Worm (Caenorhabditis elegans): ENCODE measurements around the gene dhcr-7.

The dhcr-7 gene

DNA sequence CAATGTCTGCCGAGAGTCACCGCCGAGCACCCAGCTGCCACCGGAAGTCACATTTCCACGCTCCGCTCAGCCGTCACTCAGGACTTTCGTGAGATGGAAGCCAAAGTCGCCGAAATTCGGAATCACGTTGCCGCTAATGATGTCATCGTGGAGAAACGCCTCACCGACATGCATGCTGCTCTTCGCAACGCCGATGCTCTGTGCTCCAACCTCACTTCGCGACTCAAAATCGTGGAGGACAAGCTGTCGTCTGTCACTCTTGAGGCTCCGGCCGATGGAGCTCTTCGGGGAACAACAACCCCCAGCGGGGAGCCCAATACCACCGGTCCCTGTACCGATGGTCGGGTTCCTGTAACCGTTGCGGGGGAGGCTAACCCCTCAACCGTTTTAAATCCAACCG is 21.4 kb upstream of the dhcr-7 start:
- no peak for TF ChIP-seq ztf-4 (tag; optimal IDR thresholded peaks at IDR 0.05)
- TF ChIP-seq daf-12 (tag; optimal IDR thresholded peaks at IDR 0.05) = no peak
- no peak for TF ChIP-seq ztf-11 (tag; optimal IDR thresholded peaks at IDR 0.05)
- TF ChIP-seq snpc-4 (tag; optimal IDR thresholded peaks at IDR 0.05) = no peak
- TF ChIP-seq R02D3.7 (tag; optimal IDR thresholded peaks at IDR 0.05) = no peak

DNA sequence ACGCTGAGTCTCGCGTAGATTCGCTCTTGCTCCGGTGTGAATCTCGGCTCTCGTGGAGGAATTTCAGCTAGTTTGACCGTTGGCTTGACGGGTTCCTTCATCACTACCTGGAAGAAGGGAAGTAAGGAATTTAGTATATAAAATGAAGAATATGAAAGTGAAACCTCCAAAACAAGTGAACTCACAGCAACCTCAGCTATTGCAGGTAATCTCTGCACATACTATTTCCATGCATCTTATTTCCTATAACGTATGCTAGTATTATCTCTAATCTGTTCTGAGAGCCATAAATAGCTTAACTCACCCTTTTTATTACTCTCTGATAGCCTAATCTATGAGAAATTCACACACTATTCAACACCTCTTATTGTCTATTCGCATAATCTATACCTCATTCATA is 19.8 kb upstream of the dhcr-7 start, which contains the start of gene Y38H6C.4:
Gene Y38H6C.4 (minus strand): TSS at position 101 of the 400 bp plus-strand sequence.
- TF ChIP-seq nhr-43 (tag; optimal IDR thresholded peaks at IDR 0.05; ENCODE audit: poor library complexity, severe bottlenecking) (no peak), zag-1 (tag; optimal IDR thresholded peaks at IDR 0.05) (no peak), aly-2 (tag; optimal IDR thresholded peaks at IDR 0.05) (no peak), eor-1 (tag; optimal IDR thresholded peaks at IDR 0.05) (no peak), pha-4 (tag; optimal IDR thresholded peaks at IDR 0.05) (no peak), nhr-25 (tag; optimal IDR thresholded peaks at IDR 0.05) (no peak), fkh-10 (GFP tag; optimal IDR thresholded peaks at IDR 0.05) (no peak), fkh-2 (tag; optimal IDR thresholded peaks at IDR 0.05) (no peak)

DNA sequence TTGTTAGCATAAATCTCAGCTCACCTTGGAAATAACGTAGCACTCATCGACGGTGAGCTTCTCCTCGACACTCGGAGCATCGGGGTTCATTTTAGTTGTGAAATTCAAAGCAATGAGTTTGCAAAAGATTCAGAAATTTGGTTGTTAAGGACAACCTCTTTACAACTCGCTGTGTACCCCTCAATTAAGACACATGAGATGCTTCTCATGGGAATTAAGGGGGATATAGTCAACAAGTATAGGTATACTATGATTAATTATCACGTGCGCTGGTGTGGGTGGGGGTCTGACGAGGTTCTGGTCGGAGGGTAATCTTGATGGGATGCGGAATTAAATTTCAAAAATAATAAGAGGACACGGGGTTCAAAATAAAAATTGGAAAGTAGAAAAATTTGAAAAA is 15.2 kb upstream of the dhcr-7 start, which contains the start of gene dct-14:
Gene dct-14 (minus strand): TSS at position 101 of the 400 bp plus-strand sequence.
- no peak for TF ChIP-seq daf-12 (tag; optimal IDR thresholded peaks at IDR 0.05)
- no peak for TF ChIP-seq lsy-12 (tag; optimal IDR thresholded peaks at IDR 0.05)
- TF ChIP-seq ama-1 (optimal IDR thresholded peaks at IDR 0.05) = no peak
- TF ChIP-seq ceh-28 (tag; optimal IDR thresholded peaks at IDR 0.05) = no peak
- TF ChIP-seq nhr-25 (tag; optimal IDR thresholded peaks at IDR 0.05) = no peak
- no peak for TF ChIP-seq fos-1 (tag; optimal IDR thresholded peaks at IDR 0.05)
- no peak for TF ChIP-seq fkh-2 (tag; optimal IDR thresholded peaks at IDR 0.05)
- no peak for TF ChIP-seq fkh-10 (GFP tag; optimal IDR thresholded peaks at IDR 0.05)
- TF ChIP-seq ztf-11 (tag; optimal IDR thresholded peaks at IDR 0.05) = no peak
- no peak for TF ChIP-seq nhr-77 (tag; optimal IDR thresholded peaks at IDR 0.05)
- no peak for TF ChIP-seq eor-1 (tag; optimal IDR thresholded peaks at IDR 0.05)
- no peak for TF ChIP-seq aly-2 (tag; optimal IDR thresholded peaks at IDR 0.05)
- no peak for TF ChIP-seq jun-1 (tag; optimal IDR thresholded peaks at IDR 0.05)

DNA sequence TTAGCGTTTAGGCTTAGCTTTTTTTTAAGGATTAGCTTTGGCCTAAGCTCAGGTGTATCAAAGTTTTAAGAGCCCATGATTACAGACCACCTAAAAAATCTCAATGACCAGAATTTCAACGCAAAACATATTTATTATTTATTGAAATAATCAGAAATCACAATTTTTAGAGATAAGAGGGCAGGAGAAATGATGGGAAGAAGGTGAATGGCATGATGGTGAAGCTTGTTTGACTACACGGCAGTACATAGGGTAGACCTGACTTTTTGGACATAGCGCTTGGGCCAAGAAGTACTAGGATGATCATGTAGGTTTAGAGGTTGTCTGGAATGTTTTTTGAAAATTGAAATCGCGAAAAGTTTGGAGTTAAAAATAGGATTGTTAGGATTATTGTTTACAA is 14.5 kb upstream of the dhcr-7 start:
- TF ChIP-seq elt-2 (tag; optimal IDR thresholded peaks at IDR 0.05) = peak; percentile 30
- peak; percentile 8 for TF ChIP-seq pqm-1 (tag; optimal IDR thresholded peaks at IDR 0.05)
- TF ChIP-seq ztf-4 (tag; optimal IDR thresholded peaks at IDR 0.05) = no peak

DNA sequence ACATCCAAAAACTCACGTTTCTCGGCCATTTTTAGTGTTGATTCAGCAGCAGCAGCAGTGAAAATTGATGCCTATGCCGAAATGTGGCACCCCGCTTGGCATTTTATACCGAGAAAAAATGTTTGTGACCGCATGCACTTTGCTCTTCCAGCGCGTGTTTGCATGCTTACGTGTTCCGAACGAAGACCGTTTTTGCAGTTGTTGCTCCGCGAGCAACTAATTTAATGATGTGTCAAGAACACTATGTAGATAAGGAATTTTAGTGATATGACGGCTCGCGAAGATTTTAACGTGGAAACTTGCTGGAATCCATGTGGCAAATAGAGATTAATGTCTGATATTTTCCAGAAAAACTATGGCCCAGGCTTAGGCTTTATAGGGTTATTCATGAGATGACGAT is 13.8 kb upstream of the dhcr-7 start, which contains the start of gene dct-16:
Gene dct-16 (minus strand): TSS at position 78 of the 400 bp plus-strand sequence.
- peak; percentile 97 for TF ChIP-seq elt-2 (tag; optimal IDR thresholded peaks at IDR 0.05)
- TF ChIP-seq egl-27 (tag; optimal IDR thresholded peaks at IDR 0.05) = no peak
- no peak for TF ChIP-seq fos-1 (tag; optimal IDR thresholded peaks at IDR 0.05)
- no peak for TF ChIP-seq nhr-76 (tag; optimal IDR thresholded peaks at IDR 0.05)
- peak; percentile 39 for TF ChIP-seq ama-1 (optimal IDR thresholded peaks at IDR 0.05)
- no peak for TF ChIP-seq ztf-11 (tag; optimal IDR thresholded peaks at IDR 0.05)
- TF ChIP-seq nhr-67 (tag; optimal IDR thresholded peaks at IDR 0.05) = no peak
- no peak for TF ChIP-seq skn-1 (tag; optimal IDR thresholded peaks at IDR 0.05)
- TF ChIP-seq pqm-1 (tag; optimal IDR thresholded peaks at IDR 0.05) = peak; percentile 90
- TF ChIP-seq nhr-237 (tag; optimal IDR thresholded peaks at IDR 0.05) = no peak
- no peak for TF ChIP-seq sea-2 (GFP tag; optimal IDR thresholded peaks at IDR 0.05)

DNA sequence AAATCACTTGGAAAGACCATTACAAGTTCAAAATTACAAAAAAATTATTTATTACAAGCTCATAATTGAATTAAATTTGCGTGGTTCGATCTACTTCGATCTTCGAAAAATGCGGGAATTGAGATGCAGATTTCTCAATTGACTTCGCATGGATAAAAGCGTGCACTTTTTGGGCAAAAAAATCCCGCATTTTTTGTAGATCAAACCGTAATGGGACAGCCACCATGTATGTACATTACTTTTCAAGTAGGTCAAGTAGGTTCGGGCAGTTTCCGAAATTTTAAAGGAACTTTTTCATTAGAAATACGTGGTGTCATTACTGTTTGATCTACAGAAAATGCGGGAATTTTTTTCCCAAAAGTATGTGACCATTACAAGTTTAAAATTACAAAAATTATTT is 12.4 kb upstream of the dhcr-7 start:
- peak; percentile 2 for TF ChIP-seq nhr-43 (tag; optimal IDR thresholded peaks at IDR 0.05; ENCODE audit: poor library complexity, severe bottlenecking)
- TF ChIP-seq elt-2 (tag; optimal IDR thresholded peaks at IDR 0.05) = peak; percentile 51
- no peak for TF ChIP-seq nhr-67 (tag; optimal IDR thresholded peaks at IDR 0.05)
- peak; percentile 54 for TF ChIP-seq fos-1 (tag; optimal IDR thresholded peaks at IDR 0.05)

- TF ChIP-seq pha-4 (tag; optimal IDR thresholded peaks at IDR 0.05) (peak; percentile 21), elt-2 (tag; optimal IDR thresholded peaks at IDR 0.05) (peak; percentile 27), nhr-43 (tag; optimal IDR thresholded peaks at IDR 0.05; ENCODE audit: poor library complexity, severe bottlenecking) (no peak), ceh-28 (tag; optimal IDR thresholded peaks at IDR 0.05) (no peak), mdl-1 (tag; optimal IDR thresholded peaks at IDR 0.05) (no peak), nfya-1 (tag; optimal IDR thresholded peaks at IDR 0.05; ENCODE audit: insufficient read depth) (peak; percentile 42), ama-1 (optimal IDR thresholded peaks at IDR 0.05) (no peak), lin-15B (tag; optimal IDR thresholded peaks at IDR 0.05) (peak; percentile 3)
These were observed 8.4 kb upstream of the dhcr-7 start, which contains the start of gene B0250.5 for ce11 chrV:20493271-20494231. B0250.5 (plus strand) TSS chrV:20493924.

All from whole organism, L3 larva.